Worm (Caenorhabditis elegans): ENCODE data around the gene ins-10.
"Not testable (repeated sequence)": the region's sequence is repeated elsewhere in the genome, so short reads cannot be mapped to it uniquely, and the experiment has no call there.

The ins-10 gene

ce11 chrV:14038328-14039084 lies 4.8 kb downstream of the ins-10 start, which contains the start of gene vps-39:
vps-39 (minus strand) TSS chrV:14038378.
- TF ChIP-seq unc-120 (tag; optimal IDR thresholded peaks at IDR 0.05; ENCODE audit: poor library complexity, severe bottlenecking), result peak; percentile 45
- peak; percentile 65 for TF ChIP-seq sptf-1 (tag; optimal IDR thresholded peaks at IDR 0.05)
- TF ChIP-seq mls-2 (tag; optimal IDR thresholded peaks at IDR 0.05), result peak; percentile 44
- TF ChIP-seq drap-1 (GFP tag; optimal IDR thresholded peaks at IDR 0.05), result peak; percentile 34
- TF ChIP-seq M03D4.4 (tag; optimal IDR thresholded peaks at IDR 0.05), result peak; percentile 23

ce11 chrV:14049274-14049673 lies 15.5 kb downstream of the ins-10 start, which contains the start of gene F58D12.1:
F58D12.1 (plus strand) TSS chrV:14049574.
- not testable (repeated sequence) for TF ChIP-seq ceh-83 (GFP tag; optimal IDR thresholded peaks at IDR 0.05); ceh-39 (tag; optimal IDR thresholded peaks at IDR 0.05); elt-1 (tag; optimal IDR thresholded peaks at IDR 0.05; ENCODE audit: borderline replicate concordance, insufficient read depth)

DNA sequence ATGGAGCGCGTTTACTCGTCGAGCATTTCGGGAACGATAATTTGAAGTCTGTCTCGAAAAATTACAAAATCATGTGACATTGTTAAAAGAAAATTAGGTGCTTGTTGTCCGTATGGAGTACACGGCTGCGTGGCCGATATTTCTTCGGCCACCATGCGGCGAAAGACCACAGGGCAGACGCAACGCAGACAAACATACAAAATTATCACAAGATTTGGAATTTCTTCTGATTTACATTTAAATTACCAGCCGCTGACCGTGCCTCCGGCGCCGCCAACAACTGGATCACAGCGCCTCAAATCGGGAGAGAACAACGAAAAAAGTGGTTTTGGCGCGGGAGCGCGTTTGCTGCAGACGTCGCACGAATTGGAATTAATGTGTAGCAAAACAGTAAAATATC lies 21.3 kb downstream of the ins-10 start:
- peak; percentile 26 for TF ChIP-seq lsy-2 (tag; optimal IDR thresholded peaks at IDR 0.05)
- peak; percentile 34 for TF ChIP-seq lin-13 (tag; optimal IDR thresholded peaks at IDR 0.05)
- TF ChIP-seq sptf-1 (tag; optimal IDR thresholded peaks at IDR 0.05), result peak; percentile 49
- TF ChIP-seq pha-4 (tag; optimal IDR thresholded peaks at IDR 0.05), result peak; percentile 51
- TF ChIP-seq ces-1 (GFP tag; optimal IDR thresholded peaks at IDR 0.05), result peak; percentile 65
- peak; percentile 11 for TF ChIP-seq unc-120 (tag; optimal IDR thresholded peaks at IDR 0.05; ENCODE audit: poor library complexity, severe bottlenecking)
- TF ChIP-seq cnd-1 (tag; optimal IDR thresholded peaks at IDR 0.05), result peak; percentile 25
- peak; percentile 38 for TF ChIP-seq nhr-237 (tag; optimal IDR thresholded peaks at IDR 0.05)

DNA sequence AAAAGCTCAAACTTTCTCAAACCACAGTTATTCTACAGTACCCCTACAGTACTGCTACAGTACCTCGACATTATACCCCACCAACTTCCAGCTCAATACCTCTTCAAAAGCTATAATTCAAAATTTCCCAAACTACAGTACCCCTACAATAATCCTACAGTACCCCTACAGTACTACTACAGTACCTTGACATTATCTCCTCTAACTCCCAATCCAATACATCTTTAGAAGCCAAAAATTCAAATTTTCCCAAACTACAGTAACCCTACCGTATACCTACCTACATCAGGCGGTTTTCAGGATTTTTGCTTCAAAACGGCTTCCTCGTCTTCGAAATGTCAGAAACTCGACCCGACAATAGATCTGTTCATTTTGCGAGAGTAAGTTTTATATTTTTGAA lies 23.8 kb downstream of the ins-10 start, which contains the start of gene F58D12.3:
TSS of gene F58D12.3 (plus strand) at position 301 of the 400 bp plus-strand sequence.
- no peak for TF ChIP-seq nhr-12 (tag; optimal IDR thresholded peaks at IDR 0.05)
- no peak for TF ChIP-seq ztf-11 (tag; optimal IDR thresholded peaks at IDR 0.05)

ce11 chrV:14063980-14064379 lies 30.2 kb downstream of the ins-10 start:
- TF ChIP-seq nhr-76 (tag; optimal IDR thresholded peaks at IDR 0.05) (no peak), lsy-2 (tag; optimal IDR thresholded peaks at IDR 0.05) (no peak), ces-1 (GFP tag; optimal IDR thresholded peaks at IDR 0.05) (no peak), pha-4 (tag; optimal IDR thresholded peaks at IDR 0.05) (no peak), flh-1 (GFP tag; optimal IDR thresholded peaks at IDR 0.05) (no peak), zip-8 (tag; optimal IDR thresholded peaks at IDR 0.05) (no peak), sem-2 (GFP tag; optimal IDR thresholded peaks at IDR 0.05) (no peak), lin-13 (tag; optimal IDR thresholded peaks at IDR 0.05) (no peak), lin-32 (GFP tag; optimal IDR thresholded peaks at IDR 0.05) (no peak), nhr-12 (tag; optimal IDR thresholded peaks at IDR 0.05) (no peak), nhr-2 (tag; optimal IDR thresholded peaks at IDR 0.05) (no peak), nhr-237 (tag; optimal IDR thresholded peaks at IDR 0.05) (no peak), unc-39 (tag; optimal IDR thresholded peaks at IDR 0.05) (no peak), elt-3 (tag; optimal IDR thresholded peaks at IDR 0.05) (no peak), ztf-11 (tag; optimal IDR thresholded peaks at IDR 0.05) (no peak), cnd-1 (tag; optimal IDR thresholded peaks at IDR 0.05) (no peak), snpc-4 (tag; optimal IDR thresholded peaks at IDR 0.05) (no peak), unc-62 (GFP tag; optimal IDR thresholded peaks at IDR 0.05) (no peak)

ce11 chrV:14064422-14064821 lies 30.7 kb downstream of the ins-10 start, which contains the start of gene D1086.21:
D1086.21 (plus strand) TSS chrV:14064722.
- TF ChIP-seq M03D4.4 (tag; optimal IDR thresholded peaks at IDR 0.05) (no peak), pha-4 (tag; optimal IDR thresholded peaks at IDR 0.05) (no peak), ces-1 (GFP tag; optimal IDR thresholded peaks at IDR 0.05) (no peak), sem-2 (GFP tag; optimal IDR thresholded peaks at IDR 0.05) (no peak), nhr-28 (tag; optimal IDR thresholded peaks at IDR 0.05) (no peak), nhr-76 (tag; optimal IDR thresholded peaks at IDR 0.05) (no peak), cnd-1 (tag; optimal IDR thresholded peaks at IDR 0.05) (no peak), mab-5 (tag; optimal IDR thresholded peaks at IDR 0.05) (no peak), mls-2 (tag; optimal IDR thresholded peaks at IDR 0.05) (no peak), hlh-1 (tag; optimal IDR thresholded peaks at IDR 0.05) (no peak), ham-2 (GFP tag; optimal IDR thresholded peaks at IDR 0.05) (no peak), mep-1 (tag; optimal IDR thresholded peaks at IDR 0.05) (no peak), ceh-39 (tag; optimal IDR thresholded peaks at IDR 0.05) (no peak), nhr-12 (tag; optimal IDR thresholded peaks at IDR 0.05) (no peak)
